Worm (Caenorhabditis elegans): ENCODE data around the gene cat-4.

cat-4 gene

DNA sequence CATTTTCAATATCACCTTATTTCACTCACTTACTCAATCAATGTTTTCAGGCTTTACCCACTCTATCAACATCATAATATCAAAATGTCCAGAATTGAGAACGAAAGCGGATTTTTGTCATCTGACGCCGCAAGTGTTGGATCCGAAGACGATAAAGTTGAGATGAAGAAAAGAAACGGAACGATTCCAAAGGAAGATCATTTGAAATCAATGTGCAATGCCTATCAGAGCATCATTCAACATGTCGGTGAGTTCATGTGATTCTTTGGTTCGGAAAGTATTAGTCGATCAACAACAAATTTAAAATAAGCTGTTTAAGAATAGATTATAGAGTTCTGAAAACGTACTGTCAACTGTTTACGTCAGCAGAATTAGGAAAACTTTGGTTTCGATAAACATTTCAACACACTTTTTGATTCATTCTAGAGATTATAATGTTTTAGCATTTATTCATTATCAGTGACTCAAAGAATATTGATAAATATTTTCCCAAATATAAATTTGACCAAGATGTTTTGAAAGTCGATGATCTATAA lies at the start of gene cat-4:
Gene cat-4 (plus strand): TSS at position 51 of the 536 bp plus-strand sequence.
- TF ChIP-seq gmeb-2 (tag; optimal IDR thresholded peaks at IDR 0.05): no peak
- TF ChIP-seq ceh-31 (tag; optimal IDR thresholded peaks at IDR 0.05): no peak
- no peak for TF ChIP-seq unc-86 (tag; optimal IDR thresholded peaks at IDR 0.05)
- TF ChIP-seq ceh-48 (tag; optimal IDR thresholded peaks at IDR 0.05): no peak
- TF ChIP-seq K02D7.2 (tag; optimal IDR thresholded peaks at IDR 0.05): no peak
- TF ChIP-seq odd-2 (tag; optimal IDR thresholded peaks at IDR 0.05): no peak
- TF ChIP-seq fkh-10 (GFP tag; optimal IDR thresholded peaks at IDR 0.05): no peak
- TF ChIP-seq ttx-3 (tag; optimal IDR thresholded peaks at IDR 0.05): no peak
- TF ChIP-seq ceh-14 (tag; optimal IDR thresholded peaks at IDR 0.05): no peak
- TF ChIP-seq eyg-1 (tag; optimal IDR thresholded peaks at IDR 0.05): no peak
- no peak for TF ChIP-seq zip-5 (tag; optimal IDR thresholded peaks at IDR 0.05)
- TF ChIP-seq pax-1 (tag; optimal IDR thresholded peaks at IDR 0.05): no peak
- TF ChIP-seq hlh-30 (tag; optimal IDR thresholded peaks at IDR 0.05; ENCODE audit: insufficient read depth): no peak

DNA sequence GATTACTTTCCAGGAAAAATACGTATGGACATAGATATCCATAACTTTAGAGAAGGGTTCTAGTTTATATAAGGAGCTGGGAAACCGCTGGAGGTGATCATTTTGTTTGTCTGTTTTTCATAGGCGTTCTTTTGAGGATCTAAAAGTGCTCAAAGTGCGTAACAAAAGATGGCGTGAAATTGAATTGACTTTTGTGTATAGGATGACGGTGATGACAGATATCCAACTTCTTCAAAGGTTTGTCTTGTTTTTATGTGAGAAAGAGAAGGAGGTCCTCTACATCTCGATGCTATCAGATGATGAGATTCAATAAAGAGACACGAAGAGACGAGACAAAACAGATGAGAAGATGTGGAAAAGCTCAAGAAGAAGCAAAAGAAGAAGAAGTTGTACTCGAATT lies 48.0 kb upstream of the cat-4 start:
- TF ChIP-seq pha-4 (tag; optimal IDR thresholded peaks at IDR 0.05) (no peak), ceh-6 (GFP tag; optimal IDR thresholded peaks at IDR 0.05) (no peak), mec-3 (tag; optimal IDR thresholded peaks at IDR 0.05; ENCODE audit: borderline replicate concordance) (no peak), sdc-2 (tag; optimal IDR thresholded peaks at IDR 0.05) (no peak), elt-2 (tag; optimal IDR thresholded peaks at IDR 0.05) (no peak), zip-5 (tag; optimal IDR thresholded peaks at IDR 0.05) (no peak), pha-2 (tag; optimal IDR thresholded peaks at IDR 0.05) (no peak), hlh-8 (tag; optimal IDR thresholded peaks at IDR 0.05) (no peak), ceh-18 (tag; optimal IDR thresholded peaks at IDR 0.05) (no peak), ceh-31 (tag; optimal IDR thresholded peaks at IDR 0.05) (no peak), C38D4.7 (GFP tag; optimal IDR thresholded peaks at IDR 0.05) (no peak), hlh-6 (tag; optimal IDR thresholded peaks at IDR 0.05) (no peak), fax-1 (tag; optimal IDR thresholded peaks at IDR 0.05) (no peak), Y22D7AL.16 (tag; optimal IDR thresholded peaks at IDR 0.05) (no peak), ceh-24 (tag; optimal IDR thresholded peaks at IDR 0.05) (no peak)

DNA sequence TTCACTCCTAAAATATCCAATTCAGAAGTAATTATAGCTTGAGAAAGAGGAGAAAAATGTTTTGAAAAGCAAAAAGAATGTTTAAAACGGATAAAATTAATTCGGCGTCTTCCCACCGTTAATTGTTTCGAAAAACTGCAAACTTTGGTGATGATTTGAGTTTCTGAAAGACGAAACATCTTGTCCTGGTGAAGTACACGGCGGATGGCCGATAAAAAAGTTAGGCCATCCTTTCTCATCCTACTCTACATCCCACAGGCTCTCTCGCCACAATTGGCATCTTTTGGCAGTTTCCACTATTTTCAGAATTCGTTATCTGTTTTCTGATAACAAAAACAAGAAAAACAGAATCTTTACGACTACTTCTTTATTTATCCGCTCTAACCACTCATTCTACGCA lies 38.8 kb upstream of the cat-4 start, which contains the start of the genes C35A5.8 and hda-11:
Gene C35A5.8 (minus strand): TSS at position 7 of the 400 bp plus-strand sequence.
Gene hda-11 (plus strand): TSS at position 283 of the 400 bp plus-strand sequence.
- peak; percentile 62 for TF ChIP-seq zip-5 (tag; optimal IDR thresholded peaks at IDR 0.05)
- TF ChIP-seq ttx-3 (tag; optimal IDR thresholded peaks at IDR 0.05): peak; percentile 25
- peak; percentile 89 for TF ChIP-seq ets-4 (tag; optimal IDR thresholded peaks at IDR 0.05)
- no peak for TF ChIP-seq K09A11.1 (tag; optimal IDR thresholded peaks at IDR 0.05; ENCODE audit: insufficient read depth)
- peak; percentile 22 for TF ChIP-seq unc-42 (tag; optimal IDR thresholded peaks at IDR 0.05)
- peak; percentile 15 for TF ChIP-seq ceh-19 (GFP tag; optimal IDR thresholded peaks at IDR 0.05)
- no peak for TF ChIP-seq ceh-48 (tag; optimal IDR thresholded peaks at IDR 0.05)
- TF ChIP-seq ceh-18 (tag; optimal IDR thresholded peaks at IDR 0.05): peak; percentile 15
- no peak for TF ChIP-seq che-1 (tag; optimal IDR thresholded peaks at IDR 0.05)
- TF ChIP-seq ceh-31 (tag; optimal IDR thresholded peaks at IDR 0.05): peak; percentile 94
- peak; percentile 88 for TF ChIP-seq tbx-7 (tag; optimal IDR thresholded peaks at IDR 0.05)
- TF ChIP-seq tbx-2 (tag; optimal IDR thresholded peaks at IDR 0.05): peak; percentile 90
- TF ChIP-seq ceh-2 (tag; optimal IDR thresholded peaks at IDR 0.05): peak; percentile 91
- TF ChIP-seq hlh-15 (tag; optimal IDR thresholded peaks at IDR 0.05): peak; percentile 1
- peak; percentile 48 for TF ChIP-seq ceh-34 (tag; optimal IDR thresholded peaks at IDR 0.05)
- TF ChIP-seq fax-1 (tag; optimal IDR thresholded peaks at IDR 0.05): peak; percentile 39
- TF ChIP-seq elt-2 (tag; optimal IDR thresholded peaks at IDR 0.05): peak; percentile 78
- peak; percentile 82 for TF ChIP-seq hlh-8 (tag; optimal IDR thresholded peaks at IDR 0.05)
- no peak for TF ChIP-seq gmeb-2 (tag; optimal IDR thresholded peaks at IDR 0.05)
- peak; percentile 96 for TF ChIP-seq C08G9.2 (tag; optimal IDR thresholded peaks at IDR 0.05)
- peak; percentile 8 for TF ChIP-seq nfya-1 (tag; optimal IDR thresholded peaks at IDR 0.05)
- no peak for TF ChIP-seq lin-11 (tag; optimal IDR thresholded peaks at IDR 0.05)
- TF ChIP-seq fkh-6 (tag; optimal IDR thresholded peaks at IDR 0.05): peak; percentile 52
- TF ChIP-seq pha-2 (tag; optimal IDR thresholded peaks at IDR 0.05): no peak
- TF ChIP-seq mec-3 (tag; optimal IDR thresholded peaks at IDR 0.05; ENCODE audit: borderline replicate concordance): peak; percentile 84
- peak; percentile 63 for TF ChIP-seq lim-6 (tag; optimal IDR thresholded peaks at IDR 0.05)
- TF ChIP-seq ref-2 (tag; optimal IDR thresholded peaks at IDR 0.05): peak; percentile 88
- TF ChIP-seq rnt-1 (tag; optimal IDR thresholded peaks at IDR 0.05): peak; percentile 60
- TF ChIP-seq dmd-4 (tag; optimal IDR thresholded peaks at IDR 0.05; ENCODE audit: borderline replicate concordance): no peak
- TF ChIP-seq F13H6.1 (tag; optimal IDR thresholded peaks at IDR 0.05): peak; percentile 65
- peak; percentile 22 for TF ChIP-seq sdc-2 (tag; optimal IDR thresholded peaks at IDR 0.05)
- TF ChIP-seq ama-1 (optimal IDR thresholded peaks at IDR 0.05): no peak
- peak; percentile 7 for TF ChIP-seq hlh-6 (tag; optimal IDR thresholded peaks at IDR 0.05)

Measured in whole organism, late embryonic.